Worm (Caenorhabditis elegans) whole organism, dauer: ENCODE data around the gene flwr-1.

Experiments
- unc-62 ChIP-seq: sonication (generic microtip); optimal IDR thresholded peaks from 2 replicates; lab custom pipeline; 2017; ENCODE audit warnings: missing biosample characterization, missing genetic modification reagents, missing genetic modification characterization

Gene flwr-1

DNA sequence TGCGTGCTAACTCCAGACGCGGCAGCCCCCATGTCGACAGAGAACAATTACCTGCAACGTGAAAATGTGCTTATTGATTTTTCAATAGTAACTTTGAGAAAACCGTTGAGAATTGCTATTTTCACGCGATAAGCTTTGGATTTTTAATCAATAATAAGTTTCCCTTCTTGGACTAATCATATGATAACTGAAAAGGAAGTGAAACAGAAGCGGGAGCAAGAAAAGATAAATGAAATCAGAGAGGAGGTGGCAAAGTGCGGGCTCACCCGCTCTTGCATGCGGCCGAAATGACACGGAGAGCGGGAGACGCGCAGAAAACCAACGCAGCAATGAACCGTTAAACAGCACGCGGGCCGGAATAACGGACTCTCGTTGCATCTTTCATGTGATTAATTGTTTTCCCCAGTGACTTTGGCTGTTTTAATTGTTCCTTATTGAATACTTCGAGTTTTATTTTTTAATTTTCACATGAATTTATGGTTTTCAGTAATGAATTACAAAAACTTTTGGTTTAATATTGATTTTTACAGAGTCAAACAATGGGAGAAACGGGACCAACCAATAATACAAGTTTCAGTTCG, at the start of gene flwr-1, which contains the start of gene tbc-1:
Gene flwr-1, minus strand, starts transcription at position 51 of the 581 bp plus-strand sequence.
Gene tbc-1, plus strand, starts transcription at position 531 of the 581 bp plus-strand sequence.
- no peak for TF ChIP-seq unc-62 (GFP tag; lab: Kevin White, UChicago)

DNA sequence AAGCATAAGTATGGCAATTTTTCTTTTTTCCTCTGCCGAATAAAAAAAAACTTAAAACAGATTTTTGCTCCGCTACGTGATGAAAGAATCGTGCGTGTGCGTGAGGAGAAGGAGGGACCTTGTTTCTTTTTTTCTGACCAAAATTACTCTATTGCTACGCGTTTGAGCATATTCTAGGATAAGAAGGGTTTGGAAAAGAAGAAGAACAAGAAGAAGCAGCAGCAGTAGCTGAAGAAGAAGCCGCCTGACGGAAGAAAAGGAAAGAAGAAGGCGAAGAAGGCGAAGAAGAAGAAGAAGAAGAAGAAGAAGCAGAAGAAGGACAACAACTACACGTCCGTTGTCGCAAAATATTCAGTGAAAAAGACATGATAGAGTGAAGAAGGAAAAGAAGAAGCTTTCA, 46.0 kb upstream of the flwr-1 start:
- no peak for TF ChIP-seq unc-62 (GFP tag; lab: Kevin White, UChicago)

ce11 chrX:15013941-15014453, 43.9 kb upstream of the flwr-1 start:
- TF ChIP-seq unc-62 (GFP tag; lab: Kevin White, UChicago) = no peak

DNA sequence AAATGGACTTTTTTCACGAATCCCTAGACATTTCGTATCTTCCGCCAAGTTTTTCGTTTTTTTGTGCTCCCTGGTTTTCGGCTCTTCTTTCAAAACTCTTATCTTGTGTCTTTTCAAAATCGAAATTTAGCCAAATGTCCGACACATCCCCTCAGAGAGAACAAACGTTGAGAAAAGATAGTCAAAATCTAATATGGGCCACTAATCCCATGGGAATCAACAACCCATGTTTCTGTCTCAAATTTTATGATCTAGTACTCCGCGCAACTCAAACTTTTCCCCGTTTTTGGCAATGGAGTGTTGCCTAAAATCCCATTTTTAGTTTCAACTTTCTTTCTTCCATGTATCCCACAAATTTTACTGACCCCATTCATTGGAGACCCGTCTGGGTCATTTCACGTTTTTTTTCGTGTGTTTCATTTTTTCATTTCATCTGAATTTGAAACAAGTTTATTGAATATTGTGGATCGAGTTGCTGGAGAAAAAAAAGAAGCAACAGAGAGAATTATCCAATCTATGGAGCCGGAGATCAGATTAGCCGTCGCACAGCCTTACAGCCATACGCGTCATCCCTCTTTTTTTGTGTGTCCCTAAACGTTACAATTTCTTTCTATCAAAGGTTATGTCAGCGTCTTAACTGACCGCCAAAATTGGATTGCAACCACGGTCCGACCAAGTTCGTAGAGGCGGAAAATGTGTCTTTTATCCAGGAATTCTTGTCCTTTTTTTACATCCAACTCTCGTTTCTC, 41.6 kb upstream of the flwr-1 start:
- no peak for TF ChIP-seq unc-62 (GFP tag; lab: Kevin White, UChicago)

- TF ChIP-seq unc-62 (GFP tag; lab: Kevin White, UChicago) = no peak
These were observed 40.9 kb upstream of the flwr-1 start for ce11 chrX:15010941-15011340.

DNA sequence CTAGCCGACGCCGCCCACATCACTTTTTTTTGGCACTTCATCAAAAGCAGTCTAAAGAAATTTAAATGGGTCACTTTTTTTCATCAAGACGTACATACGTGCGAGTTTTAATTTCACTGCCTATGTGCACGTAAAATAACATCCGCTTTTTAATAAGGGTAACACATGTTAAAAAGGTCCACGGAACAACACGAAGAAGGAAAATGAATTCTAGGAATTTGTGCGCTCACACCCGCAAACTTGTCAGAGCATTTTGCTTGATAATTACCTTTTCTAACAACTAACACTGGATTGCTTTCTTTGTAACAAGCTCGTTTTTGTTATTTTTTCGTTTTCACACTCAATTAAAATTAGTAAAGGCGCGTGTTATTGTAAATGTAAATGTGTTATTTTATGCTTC, 38.6 kb upstream of the flwr-1 start:
- no peak for TF ChIP-seq unc-62 (GFP tag; lab: Kevin White, UChicago)

DNA sequence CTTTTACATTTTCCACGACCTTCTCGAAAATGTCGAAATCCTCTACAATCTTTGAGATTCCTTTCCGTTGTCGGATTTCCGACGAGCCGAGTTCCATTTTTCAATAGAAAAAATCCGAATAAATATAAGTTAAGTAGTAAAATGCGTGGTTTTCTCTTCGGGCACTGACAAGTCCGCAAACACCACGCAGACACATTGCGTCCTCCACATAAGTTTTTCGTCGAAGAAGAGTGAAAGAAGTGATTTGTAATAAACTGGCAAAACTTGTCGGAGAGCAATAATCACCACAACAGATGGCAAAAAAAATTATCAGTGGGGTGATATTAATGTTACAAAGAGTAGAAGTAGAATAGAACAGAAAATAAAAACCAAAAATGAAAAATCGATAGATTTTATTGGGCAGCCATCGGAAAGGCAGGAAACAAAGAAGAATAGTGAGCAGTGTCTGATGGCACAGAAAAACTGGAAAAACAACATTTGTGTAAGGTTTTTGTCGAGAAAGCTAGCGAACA, 36.8 kb upstream of the flwr-1 start, which contains the start of gene ergi-2:
Gene ergi-2, minus strand, starts transcription at position 462 of the 512 bp plus-strand sequence.
- TF ChIP-seq unc-62 (GFP tag; lab: Kevin White, UChicago) = no peak

ce11 chrX:15003891-15004550, 34.0 kb upstream of the flwr-1 start, which contains the start of gene slc-25A18.1:
Gene slc-25A18.1, minus strand, starts transcription at chrX:15003941.
- no peak for TF ChIP-seq unc-62 (GFP tag; lab: Kevin White, UChicago)

ce11 chrX:14999101-14999500, 29.0 kb upstream of the flwr-1 start, which contains the start of gene cutl-3:
Gene cutl-3, minus strand, starts transcription at chrX:14999201.
- no peak for TF ChIP-seq unc-62 (GFP tag; lab: Kevin White, UChicago)

- no peak for TF ChIP-seq unc-62 (GFP tag; lab: Kevin White, UChicago)
These were observed 23.7 kb upstream of the flwr-1 start for ce11 chrX:14993744-14994143.

ce11 chrX:14991280-14991679, 21.2 kb upstream of the flwr-1 start, which contains the start of gene iglr-1:
Gene iglr-1, minus strand, starts transcription at chrX:14991380.
- no peak for TF ChIP-seq unc-62 (GFP tag; lab: Kevin White, UChicago)

DNA sequence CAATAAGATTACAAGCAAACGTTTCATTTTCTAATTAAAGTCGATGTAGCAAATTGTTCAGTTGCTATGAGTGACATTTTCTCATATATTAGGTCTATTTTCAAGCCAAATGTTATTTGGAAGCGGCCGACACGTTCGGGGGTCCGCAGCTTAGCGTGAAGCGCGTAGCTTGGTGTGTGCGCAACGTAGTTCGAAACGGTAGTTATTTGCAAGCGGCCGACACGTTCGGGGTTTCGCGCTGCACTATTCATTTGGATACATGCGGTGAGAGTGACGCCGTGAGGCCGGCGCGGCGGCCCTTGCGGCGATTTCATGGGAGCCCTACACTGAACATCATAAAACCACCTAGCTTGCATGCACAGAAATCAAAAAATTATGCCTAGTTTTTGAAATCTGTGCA, 18.1 kb upstream of the flwr-1 start:
- no peak for TF ChIP-seq unc-62 (GFP tag; lab: Kevin White, UChicago)

- no peak for TF ChIP-seq unc-62 (GFP tag; lab: Kevin White, UChicago)
These were observed 13.2 kb upstream of the flwr-1 start, which contains the start of gene rbg-1 for ce11 chrX:14983274-14983673. Gene rbg-1, plus strand, starts transcription at chrX:14983533.

DNA sequence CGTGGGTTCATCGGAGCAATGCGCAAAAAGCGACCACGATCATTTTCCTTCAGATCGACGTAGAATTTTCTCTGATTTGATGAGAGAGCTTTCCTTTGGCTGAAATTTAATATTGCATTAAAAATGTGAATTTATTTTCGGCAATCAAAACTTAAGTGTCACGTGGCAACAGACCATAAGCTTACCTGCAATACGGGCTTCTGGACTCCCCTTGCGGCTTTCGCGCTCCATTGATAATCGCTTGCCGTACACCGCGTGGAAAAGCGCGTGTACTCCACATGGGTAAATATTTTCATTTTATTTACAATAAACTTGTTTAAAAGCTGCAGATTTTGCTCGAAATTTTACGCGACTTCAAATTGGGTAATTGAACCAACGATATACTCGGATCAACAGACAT, 12.5 kb upstream of the flwr-1 start, which contains the start of gene plp-2:
Gene plp-2, minus strand, starts transcription at position 280 of the 400 bp plus-strand sequence.
- no peak for TF ChIP-seq unc-62 (GFP tag; lab: Kevin White, UChicago)

DNA sequence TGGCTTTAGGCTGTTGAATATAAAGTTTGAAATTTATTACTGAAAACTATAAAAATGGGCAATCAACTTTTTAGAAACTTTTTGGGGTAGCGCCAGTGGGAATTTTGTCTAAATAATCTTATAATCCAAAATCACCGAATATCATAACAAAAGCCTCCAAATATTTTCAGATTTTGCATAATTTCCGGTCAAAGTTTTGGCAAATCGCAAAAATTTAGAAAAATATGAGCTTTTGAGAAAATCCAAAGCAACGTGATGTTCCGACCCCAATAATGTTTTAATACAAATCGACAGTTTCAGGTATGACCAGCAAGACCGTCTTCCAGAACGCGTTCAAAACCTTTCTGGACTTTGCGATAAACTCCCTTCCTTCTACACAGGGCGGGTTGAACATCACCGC, 9.3 kb upstream of the flwr-1 start, which contains the start of gene emre-1:
Gene emre-1, plus strand, starts transcription at position 301 of the 400 bp plus-strand sequence.
- TF ChIP-seq unc-62 (GFP tag; lab: Kevin White, UChicago) = no peak
